Fruit fly (Drosophila melanogaster) Kc167 (cell line): ENCODE measurements around the gene CG8034.

Experiments used
- Myc ChIP-seq: fragments of >200 bp; optimal IDR thresholded peaks from 2 replicates; lab custom pipeline; 2017; ENCODE audit warnings: missing external identifiers
- Sin3A ChIP-seq: fragments of >200 bp; optimal IDR thresholded peaks from 2 replicates; lab custom pipeline; 2018; ENCODE audit warnings: missing external identifiers
- psq ChIP-seq: fragments of >200 bp; optimal IDR thresholded peaks from 2 replicates; lab custom pipeline; 2017; ENCODE audit warnings: missing external identifiers

DNA sequence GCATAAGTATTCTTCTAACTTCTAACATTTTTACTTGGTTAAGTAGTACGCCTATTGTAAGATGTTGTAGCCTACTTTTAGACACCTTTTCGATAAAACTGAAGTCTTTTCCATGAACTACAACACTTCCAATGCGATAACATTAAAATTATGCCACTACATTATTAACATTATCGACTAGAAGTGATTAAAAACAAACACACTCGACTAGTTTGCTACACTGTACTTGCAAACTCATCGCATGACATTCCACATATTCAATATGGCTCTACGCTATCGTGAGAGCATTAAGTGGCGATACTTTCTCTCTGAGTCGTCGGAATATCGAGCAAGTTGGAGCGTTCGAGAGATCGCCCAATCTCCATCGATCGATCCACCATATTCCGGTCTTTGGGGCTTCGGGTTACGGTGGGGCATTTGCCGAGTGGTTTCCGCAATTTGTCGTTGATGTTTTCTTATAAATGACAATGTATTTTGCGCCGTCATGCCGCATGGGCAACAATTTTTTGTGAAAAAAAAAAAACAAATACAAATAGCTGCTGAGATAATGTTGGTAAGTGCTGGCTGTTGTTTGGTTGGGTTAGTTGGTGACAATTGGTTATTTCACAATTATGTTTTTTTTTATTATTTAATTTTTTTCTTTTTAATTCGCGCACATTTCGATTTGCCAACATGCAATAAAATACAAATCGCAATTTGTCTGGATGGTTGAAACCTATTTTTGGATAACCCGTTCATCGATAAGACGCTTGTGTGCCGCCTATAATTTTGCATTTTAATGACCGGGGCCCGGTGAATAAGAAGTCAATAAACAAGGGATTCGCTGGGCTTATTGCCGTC, 17.7 kb upstream of the CG8034 start:
- no peak for TF ChIP-seq psq (lab: Kevin White, UChicago)
- TF ChIP-seq Myc (lab: Kevin White, UChicago): no peak
- TF ChIP-seq Sin3A: no peak
